Worm (Caenorhabditis elegans): ENCODE measurements around the gene Y32B12B.8.

Y32B12B.8 gene

DNA sequence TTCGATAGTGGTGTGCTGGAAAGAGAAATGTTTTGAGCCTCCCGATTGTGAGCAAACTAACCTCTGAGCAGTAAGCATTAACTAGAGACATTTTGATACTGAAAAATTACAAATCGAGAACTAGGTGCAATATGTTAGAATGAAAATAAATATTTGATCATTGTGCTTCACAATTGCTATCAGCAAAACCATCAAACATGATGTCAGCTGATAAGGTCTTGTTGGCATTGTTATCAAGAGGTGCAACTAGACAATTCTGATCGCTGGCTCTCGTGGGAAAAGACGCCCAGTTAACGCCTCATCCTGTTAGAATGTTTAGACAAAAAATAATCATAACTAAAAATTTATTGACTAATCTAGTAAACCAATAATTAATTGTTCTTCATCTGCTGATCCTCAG is 40.9 kb upstream of the Y32B12B.8 start, which contains the start of gene comt-2:
comt-2 (minus strand) TSS at position 131 of the 400 bp plus-strand sequence.
- no peak for TF ChIP-seq elt-3 (tag; optimal IDR thresholded peaks at IDR 0.05)
- no peak for TF ChIP-seq ceh-63 (GFP tag; optimal IDR thresholded peaks at IDR 0.05)
- no peak for TF ChIP-seq unc-30 (tag; optimal IDR thresholded peaks at IDR 0.05)
- no peak for TF ChIP-seq fkh-4 (tag; optimal IDR thresholded peaks at IDR 0.05; ENCODE audit: borderline replicate concordance)
- TF ChIP-seq sup-37 (GFP tag; optimal IDR thresholded peaks at IDR 0.05), result no peak
- peak; percentile 80 for TF ChIP-seq elt-2 (tag; optimal IDR thresholded peaks at IDR 0.05)
- no peak for TF ChIP-seq ceh-90 (tag; optimal IDR thresholded peaks at IDR 0.05)
- TF ChIP-seq lin-39 (tag; optimal IDR thresholded peaks at IDR 0.05), result no peak
- TF ChIP-seq nhr-20 (tag; optimal IDR thresholded peaks at IDR 0.05), result peak; percentile 25
- no peak for TF ChIP-seq mdl-1 (tag; optimal IDR thresholded peaks at IDR 0.05)
- TF ChIP-seq nhr-85 (tag), result no peak
- peak in 1 of 2 experiments; percentile 26 for TF ChIP-seq lin-35 (GFP tag; optimal IDR thresholded peaks at IDR 0.05)
- no peak for TF ChIP-seq F16B12.6 (tag; optimal IDR thresholded peaks at IDR 0.05)
- TF ChIP-seq rnt-1 (tag; optimal IDR thresholded peaks at IDR 0.05), result no peak
- no peak for TF ChIP-seq isw-1 (GFP tag; IDR thresholded peaks at IDR 0.05)
- TF ChIP-seq C04F5.9 (tag; optimal IDR thresholded peaks at IDR 0.05), result no peak
- no peak for TF ChIP-seq ceh-8 (GFP tag; optimal IDR thresholded peaks at IDR 0.05)
- no peak for TF ChIP-seq aly-2 (tag; optimal IDR thresholded peaks at IDR 0.05)
- TF ChIP-seq ceh-88 (GFP tag; IDR thresholded peaks at IDR 0.05), result no peak

DNA sequence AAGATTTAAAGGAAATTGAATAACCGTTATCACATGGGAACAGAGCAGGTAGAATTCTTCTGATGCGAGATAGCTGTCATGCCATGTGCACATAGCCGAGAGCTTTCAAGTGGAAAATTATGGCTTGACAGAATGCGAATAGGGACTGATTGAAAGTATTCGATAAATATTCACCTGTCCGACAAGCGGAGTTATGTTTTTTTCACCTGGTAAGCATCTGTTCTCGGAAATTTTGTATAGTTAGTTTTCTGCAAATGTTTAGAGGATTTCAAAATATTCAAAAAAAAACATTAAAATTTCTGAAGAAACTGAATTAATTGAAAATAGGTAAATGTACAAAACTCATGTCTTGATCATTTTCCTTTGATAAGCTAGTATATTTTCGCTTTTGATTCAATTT is 37.8 kb upstream of the Y32B12B.8 start, which contains the start of gene srh-136:
srh-136 (minus strand) TSS at position 93 of the 400 bp plus-strand sequence.
- peak; percentile 93 for TF ChIP-seq hlh-4 (tag; optimal IDR thresholded peaks at IDR 0.05)
- TF ChIP-seq fkh-8 (tag; optimal IDR thresholded peaks at IDR 0.05), result peak; percentile 4
- TF ChIP-seq skn-1 (tag; optimal IDR thresholded peaks at IDR 0.05), result no peak
- no peak for TF ChIP-seq alr-1 (tag; optimal IDR thresholded peaks at IDR 0.05; ENCODE audit: borderline replicate concordance)
- TF ChIP-seq lin-35 (GFP tag; optimal IDR thresholded peaks at IDR 0.05), result no peak

DNA sequence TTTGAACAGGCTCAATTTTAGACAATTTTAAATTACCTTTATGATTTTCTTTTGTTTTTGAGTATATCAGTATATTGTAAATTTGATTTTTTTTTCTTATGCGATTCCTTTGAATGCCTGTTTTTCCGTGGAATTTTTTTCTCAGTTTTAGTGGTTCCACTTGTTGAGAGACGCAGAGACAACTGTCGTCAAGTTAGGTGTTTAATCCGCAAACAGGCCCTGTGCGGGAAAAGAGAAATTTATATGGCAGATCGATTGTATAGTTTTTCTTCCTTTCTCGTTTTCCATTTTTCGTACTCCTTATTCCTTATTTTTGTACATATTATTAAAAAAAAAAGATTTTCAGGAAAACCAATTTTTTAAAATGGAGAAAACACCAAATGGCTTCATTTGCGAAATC is 36.3 kb upstream of the Y32B12B.8 start, which contains the start of gene F36D3.1:
F36D3.1 (plus strand) TSS at position 347 of the 400 bp plus-strand sequence.
- TF ChIP-seq ceh-88 (GFP tag; IDR thresholded peaks at IDR 0.05), result no peak
- TF ChIP-seq pax-3 (tag; optimal IDR thresholded peaks at IDR 0.05), result no peak
- TF ChIP-seq nhr-71 (tag; optimal IDR thresholded peaks at IDR 0.05), result no peak
- TF ChIP-seq fos-1 (tag; optimal IDR thresholded peaks at IDR 0.05), result no peak
- no peak for TF ChIP-seq fkh-8 (tag; optimal IDR thresholded peaks at IDR 0.05)
- TF ChIP-seq mep-1 (tag; optimal IDR thresholded peaks at IDR 0.05), result peak; percentile 68
- TF ChIP-seq egl-27 (tag; optimal IDR thresholded peaks at IDR 0.05), result no peak
- no peak for TF ChIP-seq lir-3 (tag; optimal IDR thresholded peaks at IDR 0.05; ENCODE audit: poor library complexity)
- no peak for TF ChIP-seq fkh-10 (GFP tag; optimal IDR thresholded peaks at IDR 0.05)
- no peak for TF ChIP-seq unc-30 (tag; optimal IDR thresholded peaks at IDR 0.05)
- peak; percentile 39 for TF ChIP-seq xbp-1 (tag; optimal IDR thresholded peaks at IDR 0.05)
- TF ChIP-seq alr-1 (tag; optimal IDR thresholded peaks at IDR 0.05; ENCODE audit: borderline replicate concordance), result no peak
- TF ChIP-seq irx-1 (tag; optimal IDR thresholded peaks at IDR 0.05), result no peak
- TF ChIP-seq mab-9 (GFP tag; IDR thresholded peaks at IDR 0.05), result no peak
- TF ChIP-seq unc-98 (GFP tag; IDR thresholded peaks at IDR 0.05), result no peak
- TF ChIP-seq F16B12.6 (tag; optimal IDR thresholded peaks at IDR 0.05), result peak; percentile 84
- no peak for TF ChIP-seq hpl-2 (GFP tag; optimal IDR thresholded peaks at IDR 0.05)
- TF ChIP-seq lin-14 (GFP tag; optimal IDR thresholded peaks at IDR 0.05), result peak; percentile 42
- peak; percentile 63 for TF ChIP-seq rnt-1 (tag; optimal IDR thresholded peaks at IDR 0.05)
- TF ChIP-seq dsc-1 (tag; optimal IDR thresholded peaks at IDR 0.05), result peak; percentile 15
- peak; percentile 38 for TF ChIP-seq snpc-4 (tag; optimal IDR thresholded peaks at IDR 0.05)
- no peak for TF ChIP-seq aha-1 (tag; optimal IDR thresholded peaks at IDR 0.05)
- TF ChIP-seq unc-130 (tag; optimal IDR thresholded peaks at IDR 0.05), result peak; percentile 59
- TF ChIP-seq ceh-82 (tag; optimal IDR thresholded peaks at IDR 0.05), result peak; percentile 17 to 49 (median 28)
- TF ChIP-seq efl-3 (GFP tag; optimal IDR thresholded peaks at IDR 0.05), result no peak
- peak; percentile 83 to 90 (median 85) for TF ChIP-seq dpl-1 (GFP tag; optimal IDR thresholded peaks at IDR 0.05)
- TF ChIP-seq tlp-1 (tag; optimal IDR thresholded peaks at IDR 0.05), result no peak
- TF ChIP-seq ceh-8 (GFP tag; optimal IDR thresholded peaks at IDR 0.05), result no peak
- TF ChIP-seq ceh-63 (GFP tag; optimal IDR thresholded peaks at IDR 0.05), result no peak
- peak; percentile 43 for TF ChIP-seq C16A3.4 (tag; optimal IDR thresholded peaks at IDR 0.05)
- no peak for TF ChIP-seq nhr-237 (tag; optimal IDR thresholded peaks at IDR 0.05)
- no peak for TF ChIP-seq Y116A8C.19 (tag; optimal IDR thresholded peaks at IDR 0.05; ENCODE audit: borderline replicate concordance)
- TF ChIP-seq lin-35 (GFP tag; optimal IDR thresholded peaks at IDR 0.05), result peak; percentile 78 to 92
- no peak for TF ChIP-seq lin-39 (tag; optimal IDR thresholded peaks at IDR 0.05)
- TF ChIP-seq blmp-1 (tag; optimal IDR thresholded peaks at IDR 0.05), result peak; percentile 71
